Fruit fly (Drosophila melanogaster): ENCODE measurements around the gene CG42502.

dm6 chr2L:18776559-18776958, 34.5 kb downstream of the CG42502 start:
- TF ChIP-seq usp (GFP tag; optimal IDR thresholded peaks at IDR 0.05) = no peak
- TF ChIP-seq Dll (optimal IDR thresholded peaks at IDR 0.05) = no peak

Data from whole organism.